Fruit fly (Drosophila melanogaster): Measurements from ENCODE around the gene CG14441.

Gene CG14441

DNA sequence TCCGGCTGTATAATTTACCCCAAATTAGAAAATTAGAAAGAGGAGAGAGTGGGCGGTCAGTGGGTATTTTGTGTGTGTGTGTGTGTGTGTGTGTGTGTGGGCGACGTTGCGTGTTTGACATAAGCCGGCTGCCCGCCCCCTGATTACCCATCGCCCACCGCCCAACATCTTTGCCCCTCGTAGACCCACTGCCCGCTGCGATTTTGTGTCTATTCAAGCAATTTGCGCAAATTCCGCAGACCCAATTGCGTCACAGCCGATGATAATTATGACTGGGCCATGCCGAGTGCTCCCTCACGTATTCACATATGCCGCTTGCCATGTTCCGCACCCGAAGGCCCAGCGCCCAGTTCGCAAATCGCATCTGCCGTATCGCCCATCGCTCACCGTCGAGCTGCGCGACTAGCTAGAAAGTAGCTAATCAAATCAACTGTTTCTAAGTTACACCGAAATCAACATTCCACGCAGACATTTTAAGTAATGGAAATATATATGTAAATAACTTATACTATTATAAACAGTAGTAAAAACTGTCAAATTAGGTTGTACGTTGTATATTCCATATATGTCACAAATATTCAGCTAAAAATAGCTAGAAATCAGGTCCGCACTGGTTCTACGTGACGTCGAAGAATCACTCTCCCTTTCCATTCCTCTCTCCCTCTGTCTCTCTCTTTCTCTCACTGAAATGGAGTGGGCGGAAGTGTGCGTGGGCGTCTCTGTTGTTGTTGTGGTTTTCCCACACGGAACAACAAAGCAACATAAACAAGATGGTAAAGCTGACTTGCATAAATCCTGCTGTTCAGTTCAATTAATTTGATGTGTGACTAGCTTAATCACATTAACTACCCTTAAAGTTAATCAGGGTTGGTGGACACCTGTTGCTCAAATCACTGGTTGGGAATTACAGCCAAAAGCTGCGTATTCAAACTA, 42.4 kb upstream of the CG14441 start (continued):
- TF ChIP-seq phol (tag; optimal IDR thresholded peaks at IDR 0.05), result peak; percentile 42
- peak; percentile 61 for TF ChIP-seq CG11504 (tag; optimal IDR thresholded peaks at IDR 0.05)
- TF ChIP-seq slp2 (GFP tag; optimal IDR thresholded peaks at IDR 0.05), result no peak
- TF ChIP-seq bab2 (GFP tag; optimal IDR thresholded peaks at IDR 0.05), result no peak
- no peak for TF ChIP-seq yki (optimal IDR thresholded peaks at IDR 0.05)
- no peak for TF ChIP-seq wor (GFP tag; IDR thresholded peaks at IDR 0.05)
- no peak for TF ChIP-seq ssp (GFP tag; IDR thresholded peaks at IDR 0.05)
- TF ChIP-seq Ptx1 (GFP tag; IDR thresholded peaks at IDR 0.05), result no peak
- peak; percentile 63 for TF ChIP-seq CG6765 (GFP tag; optimal IDR thresholded peaks at IDR 0.05)
- TF ChIP-seq YL-1 (GFP tag; optimal IDR thresholded peaks at IDR 0.05), result no peak
- no peak for TF ChIP-seq Ets65A (GFP tag)
- no peak for TF ChIP-seq jing (GFP tag; optimal IDR thresholded peaks at IDR 0.05)
- peak; percentile 85 for TF ChIP-seq Fer1 (GFP tag; optimal IDR thresholded peaks at IDR 0.05)
- no peak for TF ChIP-seq zfh2 (GFP tag; optimal IDR thresholded peaks at IDR 0.05)
- peak; percentile 58 to 75 for TF ChIP-seq Trl (optimal IDR thresholded peaks at IDR 0.05)
- TF ChIP-seq Trl (GFP tag; optimal IDR thresholded peaks at IDR 0.05), result no peak
- TF ChIP-seq CG7556 (GFP tag; optimal IDR thresholded peaks at IDR 0.05), result peak; percentile 64
- peak; percentile 49 for TF ChIP-seq dmrt99B (tag; optimal IDR thresholded peaks at IDR 0.05)
- TF ChIP-seq CG8765 (GFP tag; IDR thresholded peaks at IDR 0.05), result no peak
- TF ChIP-seq MESR4 (GFP tag; optimal IDR thresholded peaks at IDR 0.05), result no peak
- TF ChIP-seq CG1647 (GFP tag; optimal IDR thresholded peaks at IDR 0.05), result no peak
- no peak for TF ChIP-seq luna (GFP tag; optimal IDR thresholded peaks at IDR 0.05)
- TF ChIP-seq odd (GFP tag; optimal IDR thresholded peaks at IDR 0.05), result peak; percentile 36
- no peak for TF ChIP-seq repo (GFP tag; optimal IDR thresholded peaks at IDR 0.05)
- TF ChIP-seq CG9727 (GFP tag; optimal IDR thresholded peaks at IDR 0.05), result peak; percentile 45
- no peak for TF ChIP-seq HLH4C (GFP tag; IDR thresholded peaks at IDR 0.05; ENCODE audit: partially characterized antibody)
- no peak for TF ChIP-seq CG32772 (GFP tag; IDR thresholded peaks at IDR 0.05)
- TF ChIP-seq H15 (GFP tag; IDR thresholded peaks at IDR 0.05), result no peak
- no peak for TF ChIP-seq CG3995 (GFP tag; optimal IDR thresholded peaks at IDR 0.05)
- no peak for TF ChIP-seq zen (tag; optimal IDR thresholded peaks at IDR 0.05)
- TF ChIP-seq sens (GFP tag), result peak; percentile 31
- no peak for TF ChIP-seq aop (GFP tag; IDR thresholded peaks at IDR 0.05)
- TF ChIP-seq CG7839 (tag; optimal IDR thresholded peaks at IDR 0.05), result peak; percentile 61
- peak; percentile 14; the same call in 1 of the 3 replicates for TF ChIP-seq Dbx (GFP tag; IDR thresholded peaks at IDR 0.05)
- no peak for TF ChIP-seq CG11093 (GFP tag; IDR thresholded peaks at IDR 0.05)
- TF ChIP-seq sug (tag; optimal IDR thresholded peaks at IDR 0.05), result peak; percentile 61
- TF ChIP-seq Ravus (GFP tag; IDR thresholded peaks at IDR 0.05), result no peak
- TF ChIP-seq trh (GFP tag; optimal IDR thresholded peaks at IDR 0.05), result no peak
- peak; percentile 68 for TF ChIP-seq exex (tag; optimal IDR thresholded peaks at IDR 0.05)
- no peak for TF ChIP-seq CG4707 (GFP tag; optimal IDR thresholded peaks at IDR 0.05)
- no peak for TF ChIP-seq CG11723 (GFP tag; optimal IDR thresholded peaks at IDR 0.05)
- TF ChIP-seq pan (optimal IDR thresholded peaks at IDR 0.05), result no peak
- TF ChIP-seq pan (GFP tag; optimal IDR thresholded peaks at IDR 0.05 in 1 of 2, IDR thresholded peaks at IDR 0.05 in 1 of 2), result no peak
- TF ChIP-seq CG30020 (tag; optimal IDR thresholded peaks at IDR 0.05), result peak; percentile 7
- TF ChIP-seq prd (optimal IDR thresholded peaks at IDR 0.05), result no peak
- 0 out of 3 replicates have a peak, but pooled peaks have one; percentile 7 for TF ChIP-seq prd (GFP tag; IDR thresholded peaks at IDR 0.05)
- peak; percentile 58 for TF ChIP-seq CG2712 (tag; optimal IDR thresholded peaks at IDR 0.05)
- peak; percentile 66 for TF ChIP-seq gem (tag; optimal IDR thresholded peaks at IDR 0.05)
- peak; percentile 78 for TF ChIP-seq CG18599 (GFP tag; optimal IDR thresholded peaks at IDR 0.05)
- no peak for TF ChIP-seq Atf3 (GFP tag; optimal IDR thresholded peaks at IDR 0.05)
- no peak for TF ChIP-seq CG13775 (GFP tag; optimal IDR thresholded peaks at IDR 0.05)

All from whole organism, embryonic.